Worm (Caenorhabditis elegans): ENCODE data around the gene cyb-2.1.

The cyb-2.1 gene

ce11 chrIV:11027560-11027959, 41.8 kb downstream of the cyb-2.1 start (continued):
- no peak for TF ChIP-seq snpc-4 (GFP tag; optimal IDR thresholded peaks at IDR 0.05)
- peak in 3 of 4 experiments; percentile 7 to 44 (median 33) for TF ChIP-seq snpc-4 (tag; optimal IDR thresholded peaks at IDR 0.05)
- TF ChIP-seq hmg-1.2 (GFP tag; IDR thresholded peaks at IDR 0.05), result peak; percentile 92
- TF ChIP-seq ztf-6 (GFP tag; IDR thresholded peaks at IDR 0.05), result no peak
- no peak for TF ChIP-seq B0019.2 (GFP tag; conservative IDR thresholded peaks at IDR 0.05)
- peak; percentile 45 for TF ChIP-seq ama-1 (optimal IDR thresholded peaks at IDR 0.05)
- TF ChIP-seq ama-1 (GFP tag; optimal IDR thresholded peaks at IDR 0.05), result no peak
- TF ChIP-seq pha-4 (tag; optimal IDR thresholded peaks at IDR 0.05), result no peak
- TF ChIP-seq nhr-179 (tag; optimal IDR thresholded peaks at IDR 0.05), result no peak
- no peak for TF ChIP-seq nhr-27 (tag; optimal IDR thresholded peaks at IDR 0.05)
- no peak for TF ChIP-seq cebp-1 (GFP tag; IDR thresholded peaks at IDR 0.05)
- TF ChIP-seq cebp-1 (tag; optimal IDR thresholded peaks at IDR 0.05), result peak; percentile 47
- no peak for TF ChIP-seq ceh-91 (GFP tag; IDR thresholded peaks at IDR 0.05)
- peak; percentile 31 for TF ChIP-seq ZK185.1 (tag; optimal IDR thresholded peaks at IDR 0.05; ENCODE audit: poor library complexity, severe bottlenecking)
- no peak for TF ChIP-seq ztf-3 (GFP tag; optimal IDR thresholded peaks at IDR 0.05)
- TF ChIP-seq lin-26 (GFP tag; IDR thresholded peaks at IDR 0.05), result no peak
- no peak for TF ChIP-seq efl-1 (GFP tag; optimal IDR thresholded peaks at IDR 0.05)
- no peak for TF ChIP-seq snpc-3.4 (tag; optimal IDR thresholded peaks at IDR 0.05)
- no peak for TF ChIP-seq aptf-2 (GFP tag; conservative IDR thresholded peaks at IDR 0.05)
- TF ChIP-seq Y53F4B.3 (GFP tag; IDR thresholded peaks at IDR 0.05), result no peak
- peak; percentile 5 for TF ChIP-seq rpc-1 (optimal IDR thresholded peaks at IDR 0.05)
- TF ChIP-seq rpc-1 (tag; optimal IDR thresholded peaks at IDR 0.05), result no peak
- TF ChIP-seq Y95B8A.8 (GFP tag; IDR thresholded peaks at IDR 0.05), result no peak
- TF ChIP-seq ztf-26 (tag; optimal IDR thresholded peaks at IDR 0.05), result no peak
- TF ChIP-seq D2030.7 (GFP tag; IDR thresholded peaks at IDR 0.05), result no peak
- TF ChIP-seq ztf-28 (GFP tag; IDR thresholded peaks at IDR 0.05), result no peak
- TF ChIP-seq F52B5.7 (tag; optimal IDR thresholded peaks at IDR 0.05), result no peak
- TF ChIP-seq F10E7.11 (tag; optimal IDR thresholded peaks at IDR 0.05), result no peak
- TF ChIP-seq F37B4.10 (GFP tag; IDR thresholded peaks at IDR 0.05), result no peak
- TF ChIP-seq Y67H2A.10 (GFP tag; conservative IDR thresholded peaks at IDR 0.05), result no peak
- TF ChIP-seq ztf-22 (GFP tag; optimal IDR thresholded peaks at IDR 0.05), result peak; percentile 81
- TF ChIP-seq unc-130 (GFP tag; optimal IDR thresholded peaks at IDR 0.05), result no peak
- no peak for TF ChIP-seq ceh-58 (GFP tag; IDR thresholded peaks at IDR 0.05)

DNA sequence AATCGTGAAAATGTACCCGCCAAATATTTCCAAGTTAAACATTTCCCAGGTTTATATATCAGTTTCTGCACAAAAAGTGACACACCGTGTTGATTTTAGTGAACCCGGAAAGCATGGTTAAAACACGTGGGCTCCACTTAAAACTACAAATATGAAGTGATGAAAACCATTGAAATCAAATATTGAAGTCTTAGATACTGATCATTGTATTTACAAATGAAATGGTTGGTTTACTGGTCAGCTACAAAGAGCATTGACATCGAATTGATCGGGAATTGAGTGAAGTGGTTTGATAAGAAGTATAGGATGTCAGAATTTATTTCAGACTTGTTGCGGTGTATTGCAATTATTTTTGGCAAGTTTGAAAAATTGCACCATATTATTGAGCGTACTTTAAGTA, 43.6 kb downstream of the cyb-2.1 start, which contains the start of gene hrg-5:
Gene hrg-5 (minus strand): TSS at position 17 of the 400 bp plus-strand sequence.
- TF ChIP-seq nhr-80 (tag; optimal IDR thresholded peaks at IDR 0.05) (peak; percentile 66), ztf-28 (GFP tag; IDR thresholded peaks at IDR 0.05) (no peak)

- TF ChIP-seq snpc-3.4 (tag; optimal IDR thresholded peaks at IDR 0.05) (no peak), Y67H2A.10 (GFP tag; conservative IDR thresholded peaks at IDR 0.05) (no peak), Y95B8A.8 (GFP tag; IDR thresholded peaks at IDR 0.05) (no peak), ztf-25 (GFP tag; IDR thresholded peaks at IDR 0.05) (no peak), ceh-91 (GFP tag; IDR thresholded peaks at IDR 0.05) (no peak), nfya-1 (tag; optimal IDR thresholded peaks at IDR 0.05; ENCODE audit: borderline replicate concordance, insufficient read depth) (no peak), ceh-40 (GFP tag; IDR thresholded peaks at IDR 0.05) (no peak), sea-2 (GFP tag; IDR thresholded peaks at IDR 0.05) (no peak), akir-1 (GFP tag; optimal IDR thresholded peaks at IDR 0.05) (no peak), F22D6.2 (tag; optimal IDR thresholded peaks at IDR 0.05) (no peak), B0261.1 (tag; optimal IDR thresholded peaks at IDR 0.05) (no peak), egrh-3 (GFP tag; IDR thresholded peaks at IDR 0.05) (no peak), Y56A3A.18 (GFP tag; IDR thresholded peaks at IDR 0.05) (no peak), zim-3 (tag; optimal IDR thresholded peaks at IDR 0.05) (no peak), bed-2 (GFP tag; IDR thresholded peaks at IDR 0.05) (no peak), madf-10 (tag; optimal IDR thresholded peaks at IDR 0.05) (no peak)
These were observed 44.3 kb downstream of the cyb-2.1 start for ce11 chrIV:11030117-11030516.
